Worm (Caenorhabditis elegans): ENCODE results near the gene F26F4.8.
A peak's percentile ranks its signal among the peaks of the same experiment; 100 is the strongest.

The F26F4.8 gene

ce11 chrIII:4905405-4905804 is at the start of gene F26F4.8:
Gene F26F4.8 (minus strand): TSS chrIII:4905473.
- TF ChIP-seq ama-1 (optimal IDR thresholded peaks at IDR 0.05): no peak
- 0 out of 2 replicates have a peak, but pooled peaks have one; percentile 40 for TF ChIP-seq pes-1 (GFP tag; IDR thresholded peaks at IDR 0.05)
- peak; percentile 41 for TF ChIP-seq ets-7 (tag; optimal IDR thresholded peaks at IDR 0.05)
- peak; percentile 25 for TF ChIP-seq hmg-4 (GFP tag; optimal IDR thresholded peaks at IDR 0.05)
- 0 out of 2 replicates have a peak, but pooled peaks have one; percentile 12 for TF ChIP-seq tbx-37 (GFP tag; conservative IDR thresholded peaks at IDR 0.05)
- peak; percentile 18 for TF ChIP-seq ceh-13 (GFP tag; optimal IDR thresholded peaks at IDR 0.05)
- no peak for TF ChIP-seq sea-1 (GFP tag; conservative IDR thresholded peaks at IDR 0.05)

DNA sequence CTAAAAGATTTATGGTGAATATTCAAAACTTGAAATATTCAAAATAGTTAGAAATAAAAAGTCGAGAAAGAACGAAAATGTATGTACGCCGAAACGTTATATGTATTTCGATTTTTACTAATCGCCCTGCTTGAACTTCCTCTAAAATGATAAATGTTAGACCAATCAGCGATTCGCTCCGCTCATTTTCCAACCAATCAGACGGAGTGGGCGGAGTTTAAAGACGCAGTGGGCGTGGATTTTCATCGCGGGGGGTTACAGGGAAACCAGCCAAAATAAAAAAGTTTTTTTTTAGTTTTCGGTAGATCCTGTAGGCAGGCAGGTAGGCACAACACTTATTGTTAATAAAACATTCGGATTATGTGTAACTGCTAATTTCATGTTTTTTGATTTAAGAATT is 47.7 kb upstream of the F26F4.8 start:
- no peak for TF ChIP-seq flt-1 (GFP tag; IDR thresholded peaks at IDR 0.05)
- no peak for TF ChIP-seq hmg-4 (GFP tag; optimal IDR thresholded peaks at IDR 0.05)
- no peak for TF ChIP-seq B0310.2 (tag; optimal IDR thresholded peaks at IDR 0.05)
- TF ChIP-seq tra-4 (tag; optimal IDR thresholded peaks at IDR 0.05): no peak
- TF ChIP-seq hnd-1 (tag; optimal IDR thresholded peaks at IDR 0.05): no peak
- TF ChIP-seq ceh-13 (GFP tag; optimal IDR thresholded peaks at IDR 0.05): no peak
- TF ChIP-seq hmbx-1 (tag; optimal IDR thresholded peaks at IDR 0.05): no peak

- TF ChIP-seq ceh-13 (GFP tag; optimal IDR thresholded peaks at IDR 0.05) (no peak), ceh-36 (tag; optimal IDR thresholded peaks at IDR 0.05) (no peak), pes-1 (GFP tag; IDR thresholded peaks at IDR 0.05) (no peak), tbx-37 (GFP tag; conservative IDR thresholded peaks at IDR 0.05) (no peak)
Measured at ce11 chrIII:4951824-4952223, 46.6 kb upstream of the F26F4.8 start, which contains the start of gene flh-2. Gene flh-2 (plus strand): TSS chrIII:4952124.

- TF ChIP-seq ceh-36 (tag; optimal IDR thresholded peaks at IDR 0.05): no peak
- no peak for TF ChIP-seq hmg-4 (GFP tag; optimal IDR thresholded peaks at IDR 0.05)
- TF ChIP-seq F13C5.2 (tag; optimal IDR thresholded peaks at IDR 0.05): no peak
- no peak for TF ChIP-seq tbx-37 (GFP tag; conservative IDR thresholded peaks at IDR 0.05)
- TF ChIP-seq hnd-1 (tag; optimal IDR thresholded peaks at IDR 0.05): no peak
Measured at ce11 chrIII:4951210-4951609, 45.9 kb upstream of the F26F4.8 start.

DNA sequence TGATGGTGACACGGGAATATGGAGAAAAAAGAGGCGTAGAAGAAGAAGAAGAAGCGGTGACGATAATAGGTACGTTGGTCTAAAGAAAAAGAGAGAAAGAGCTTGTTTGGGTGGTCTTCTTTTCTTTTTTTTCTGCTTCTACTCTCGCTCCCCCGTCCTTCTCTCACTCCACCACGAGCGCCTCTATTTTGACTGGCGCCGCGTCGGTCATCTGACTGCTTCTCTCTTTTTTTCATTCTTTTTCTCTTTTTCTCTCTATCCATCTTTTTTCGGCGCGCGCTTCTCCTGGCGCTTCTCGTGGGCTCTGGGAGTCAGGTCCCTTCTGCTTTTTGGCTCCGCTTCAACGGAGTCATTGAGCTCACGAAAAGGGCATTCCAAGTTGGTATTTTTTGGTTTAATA is 45.1 kb upstream of the F26F4.8 start:
- no peak for TF ChIP-seq ceh-36 (tag; optimal IDR thresholded peaks at IDR 0.05)
- no peak for TF ChIP-seq hmg-4 (GFP tag; optimal IDR thresholded peaks at IDR 0.05)
- TF ChIP-seq ceh-13 (GFP tag; optimal IDR thresholded peaks at IDR 0.05): no peak
- no peak for TF ChIP-seq hmbx-1 (tag; optimal IDR thresholded peaks at IDR 0.05)
- TF ChIP-seq pes-1 (GFP tag; IDR thresholded peaks at IDR 0.05): no peak
- no peak for TF ChIP-seq tbx-37 (GFP tag; conservative IDR thresholded peaks at IDR 0.05)
- no peak for TF ChIP-seq sea-1 (GFP tag; conservative IDR thresholded peaks at IDR 0.05)
- TF ChIP-seq hnd-1 (tag; optimal IDR thresholded peaks at IDR 0.05): no peak
- TF ChIP-seq tra-4 (tag; optimal IDR thresholded peaks at IDR 0.05): no peak
- no peak for TF ChIP-seq ets-7 (tag; optimal IDR thresholded peaks at IDR 0.05)
- TF ChIP-seq aly-1 (tag; optimal IDR thresholded peaks at IDR 0.05): no peak
- TF ChIP-seq flt-1 (GFP tag; IDR thresholded peaks at IDR 0.05): no peak
- TF ChIP-seq scrt-1 (GFP tag; IDR thresholded peaks at IDR 0.05): no peak
- no peak for TF ChIP-seq F13C5.2 (tag; optimal IDR thresholded peaks at IDR 0.05)
- TF ChIP-seq ama-1 (optimal IDR thresholded peaks at IDR 0.05): no peak

ce11 chrIII:4948631-4949030 is 43.4 kb upstream of the F26F4.8 start:
- TF ChIP-seq tbx-11 (GFP tag; IDR thresholded peaks at IDR 0.05) (no peak), tbx-37 (GFP tag; conservative IDR thresholded peaks at IDR 0.05) (no peak), tra-4 (tag; optimal IDR thresholded peaks at IDR 0.05) (no peak), aly-1 (tag; optimal IDR thresholded peaks at IDR 0.05) (peak; percentile 57), ama-1 (optimal IDR thresholded peaks at IDR 0.05) (no peak), hmbx-1 (tag; optimal IDR thresholded peaks at IDR 0.05) (no peak), ceh-36 (tag; optimal IDR thresholded peaks at IDR 0.05) (no peak), ets-7 (tag; optimal IDR thresholded peaks at IDR 0.05) (no peak), hnd-1 (tag; optimal IDR thresholded peaks at IDR 0.05) (no peak), sea-1 (GFP tag; conservative IDR thresholded peaks at IDR 0.05) (0 out of 2 replicates have a peak, but pooled peaks have one; percentile 25), pes-1 (GFP tag; IDR thresholded peaks at IDR 0.05) (no peak), ceh-13 (GFP tag; optimal IDR thresholded peaks at IDR 0.05) (no peak), scrt-1 (GFP tag; IDR thresholded peaks at IDR 0.05) (no peak), hmg-4 (GFP tag; optimal IDR thresholded peaks at IDR 0.05) (peak; percentile 71), F13C5.2 (tag; optimal IDR thresholded peaks at IDR 0.05) (peak; percentile 28), B0310.2 (tag; optimal IDR thresholded peaks at IDR 0.05) (peak; percentile 21), flt-1 (GFP tag; IDR thresholded peaks at IDR 0.05) (0 out of 2 replicates have a peak, but pooled peaks have one; percentile 6)

DNA sequence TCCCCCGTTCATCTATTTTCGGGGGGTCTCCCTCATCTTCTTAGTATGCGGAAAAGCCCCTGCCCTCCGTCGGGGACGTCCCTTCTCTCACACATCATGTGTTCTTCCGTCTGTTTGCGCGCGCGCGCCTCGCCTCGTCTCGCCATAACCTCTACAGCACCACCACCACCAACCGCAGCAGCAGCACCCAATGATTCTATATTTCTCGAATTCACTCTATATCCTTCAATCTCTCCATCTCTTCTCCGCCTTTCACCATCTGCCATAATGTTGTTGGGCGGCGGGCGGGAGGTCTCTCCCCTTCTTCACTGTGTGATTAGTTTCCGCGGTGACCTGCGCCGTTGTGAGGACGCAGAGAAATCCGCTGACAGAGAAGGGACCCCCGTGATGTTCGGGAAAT is 42.1 kb upstream of the F26F4.8 start:
- peak; percentile 10 for TF ChIP-seq B0310.2 (tag; optimal IDR thresholded peaks at IDR 0.05)
- no peak for TF ChIP-seq ceh-13 (GFP tag; optimal IDR thresholded peaks at IDR 0.05)
- TF ChIP-seq tbx-11 (GFP tag; IDR thresholded peaks at IDR 0.05): no peak
- peak; percentile 12 for TF ChIP-seq hnd-1 (tag; optimal IDR thresholded peaks at IDR 0.05)
- 0 out of 2 replicates have a peak, but pooled peaks have one; percentile 63 for TF ChIP-seq scrt-1 (GFP tag; IDR thresholded peaks at IDR 0.05)
- TF ChIP-seq ets-7 (tag; optimal IDR thresholded peaks at IDR 0.05): peak; percentile 54
- TF ChIP-seq aly-1 (tag; optimal IDR thresholded peaks at IDR 0.05): peak; percentile 7
- no peak for TF ChIP-seq hmbx-1 (tag; optimal IDR thresholded peaks at IDR 0.05)
- no peak for TF ChIP-seq tra-4 (tag; optimal IDR thresholded peaks at IDR 0.05)
- peak; percentile 79 for TF ChIP-seq hmg-4 (GFP tag; optimal IDR thresholded peaks at IDR 0.05)
- peak; percentile 42; the same call in 1 of the 2 replicates for TF ChIP-seq pes-1 (GFP tag; IDR thresholded peaks at IDR 0.05)
- no peak for TF ChIP-seq sea-1 (GFP tag; conservative IDR thresholded peaks at IDR 0.05)
- no peak; the same call in 1 of the 2 replicates for TF ChIP-seq tbx-37 (GFP tag; conservative IDR thresholded peaks at IDR 0.05)
- no peak for TF ChIP-seq ama-1 (optimal IDR thresholded peaks at IDR 0.05)
- peak; percentile 40 for TF ChIP-seq ceh-36 (tag; optimal IDR thresholded peaks at IDR 0.05)
- no peak; the same call in 1 of the 2 replicates for TF ChIP-seq flt-1 (GFP tag; IDR thresholded peaks at IDR 0.05)
- peak; percentile 58 for TF ChIP-seq F13C5.2 (tag; optimal IDR thresholded peaks at IDR 0.05)

ce11 chrIII:4944213-4944612 is 38.9 kb upstream of the F26F4.8 start, which contains the start of gene ntl-9:
Gene ntl-9 (plus strand): TSS chrIII:4944513.
- no peak for TF ChIP-seq aly-1 (tag; optimal IDR thresholded peaks at IDR 0.05)
- no peak for TF ChIP-seq pes-1 (GFP tag; IDR thresholded peaks at IDR 0.05)
- TF ChIP-seq scrt-1 (GFP tag; IDR thresholded peaks at IDR 0.05): no peak
- no peak for TF ChIP-seq hmg-4 (GFP tag; optimal IDR thresholded peaks at IDR 0.05)
